Worm (Caenorhabditis elegans): ENCODE measurements around the gene srx-84.

The srx-84 gene

DNA sequence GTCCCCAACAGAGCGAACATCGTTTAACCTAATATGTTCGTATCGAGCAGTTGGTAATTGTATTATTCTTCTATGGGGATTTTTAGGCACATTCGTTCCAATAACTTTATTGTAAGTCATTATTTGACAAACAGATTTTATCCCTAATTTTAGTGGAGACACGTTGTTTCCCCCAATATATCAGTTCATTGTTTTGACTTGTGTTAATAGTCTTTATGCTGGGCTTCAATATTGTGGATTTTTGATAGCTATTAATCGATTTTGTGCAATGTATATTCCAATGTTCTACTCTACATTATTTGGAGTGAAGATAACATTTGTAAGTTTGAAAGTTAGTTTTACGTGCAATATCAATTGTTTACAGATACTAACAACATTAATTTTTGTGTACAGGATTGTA lies 5.0 kb upstream of the srx-84 start:
- TF ChIP-seq ceh-8 (GFP tag; optimal IDR thresholded peaks at IDR 0.05) (no peak), alr-1 (tag; optimal IDR thresholded peaks at IDR 0.05; ENCODE audit: borderline replicate concordance) (no peak), ets-5 (GFP tag; IDR thresholded peaks at IDR 0.05) (no peak), nhr-12 (tag; optimal IDR thresholded peaks at IDR 0.05) (no peak), tbx-2 (tag; optimal IDR thresholded peaks at IDR 0.05) (no peak), xbp-1 (tag; optimal IDR thresholded peaks at IDR 0.05) (no peak), lir-3 (tag; optimal IDR thresholded peaks at IDR 0.05; ENCODE audit: poor library complexity) (no peak), unc-98 (GFP tag; IDR thresholded peaks at IDR 0.05) (no peak), swsn-7 (tag; optimal IDR thresholded peaks at IDR 0.05) (no peak), nhr-28 (tag; optimal IDR thresholded peaks at IDR 0.05) (no peak), unc-62 (GFP tag; optimal IDR thresholded peaks at IDR 0.05) (no peak), blmp-1 (tag; optimal IDR thresholded peaks at IDR 0.05) (no peak), nhr-237 (tag; optimal IDR thresholded peaks at IDR 0.05) (no peak), nhr-47 (tag; optimal IDR thresholded peaks at IDR 0.05) (no peak), snu-23 (GFP tag; optimal IDR thresholded peaks at IDR 0.05) (no peak), dpl-1 (GFP tag; optimal IDR thresholded peaks at IDR 0.05) (no peak), irx-1 (tag; optimal IDR thresholded peaks at IDR 0.05) (no peak)

DNA sequence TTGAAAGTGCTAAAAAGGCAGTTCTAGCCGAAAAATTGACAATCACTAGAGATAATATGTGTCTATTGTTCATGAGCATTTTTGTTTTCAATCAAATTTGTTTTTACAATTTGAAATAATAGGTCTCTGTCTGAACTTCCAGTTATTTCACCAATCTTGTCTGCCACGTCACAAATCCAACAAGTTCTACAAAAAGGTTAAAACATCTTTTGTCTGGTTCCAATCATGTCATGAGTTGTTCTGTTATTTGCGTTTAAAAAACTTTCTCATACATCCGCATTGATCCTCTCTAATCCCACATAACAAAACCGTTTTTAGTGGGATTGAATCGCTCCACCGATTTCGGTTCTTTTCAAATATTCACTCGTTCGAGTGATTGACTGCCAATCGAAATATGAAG lies 1.9 kb downstream of the srx-84 start, which contains the start of gene F35B12.9:
TSS of gene F35B12.9 (plus strand) at position 372 of the 400 bp plus-strand sequence.
- TF ChIP-seq lin-13 (GFP tag; optimal IDR thresholded peaks at IDR 0.05) (no peak), unc-30 (tag; optimal IDR thresholded peaks at IDR 0.05) (no peak), efl-1 (optimal IDR thresholded peaks at IDR 0.05) (no peak), efl-1 (GFP tag; optimal IDR thresholded peaks at IDR 0.05 in 1 of 2) (peak in 1 of 2 experiments; percentile 60), elt-2 (tag; optimal IDR thresholded peaks at IDR 0.05) (no peak)

DNA sequence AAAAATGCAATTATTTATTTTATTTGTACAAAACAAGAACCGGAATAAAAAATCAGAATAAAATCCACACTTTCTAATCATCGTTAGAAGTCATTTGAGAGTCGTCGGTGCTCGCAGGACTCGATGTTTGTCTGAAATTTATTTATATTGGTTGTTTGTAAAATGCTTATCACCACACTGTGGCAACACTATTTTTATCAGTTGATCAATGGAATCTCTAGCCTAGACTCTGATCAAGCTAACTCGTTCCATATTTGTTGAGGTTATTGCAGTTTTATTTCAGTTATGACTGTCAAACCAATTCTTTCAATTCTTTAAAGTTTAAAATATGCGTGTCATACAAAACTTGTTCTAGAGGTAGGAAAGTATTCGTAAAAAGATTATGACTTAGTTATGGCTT lies 5.6 kb downstream of the srx-84 start, which contains the start of gene dhs-20:
TSS of gene dhs-20 (minus strand) at position 80 of the 400 bp plus-strand sequence.
- TF ChIP-seq ceh-63 (GFP tag; optimal IDR thresholded peaks at IDR 0.05) (no peak), elt-2 (tag; optimal IDR thresholded peaks at IDR 0.05) (peak; percentile 68)

DNA sequence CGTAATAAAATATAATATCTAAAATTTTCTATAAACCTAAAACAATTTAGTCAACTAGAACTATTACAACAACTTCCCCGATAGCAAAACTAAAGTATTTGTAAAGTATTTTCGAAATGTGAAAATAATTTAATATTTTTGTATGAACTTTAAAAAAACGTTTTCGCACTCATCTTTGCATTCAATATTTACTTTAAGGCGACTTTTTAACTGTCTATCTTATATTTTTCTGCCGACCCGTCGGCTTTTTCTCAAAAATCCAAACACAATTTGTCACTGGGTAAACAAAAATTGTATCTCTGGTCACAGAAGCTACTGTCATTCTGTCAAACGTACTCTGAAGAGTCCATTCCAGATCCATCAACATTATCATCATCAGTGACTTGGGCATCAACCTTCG lies 6.3 kb downstream of the srx-84 start:
- TF ChIP-seq ceh-82 (tag; optimal IDR thresholded peaks at IDR 0.05) (peak in 1 of 3 experiments; percentile 10), pag-3 (tag; optimal IDR thresholded peaks at IDR 0.05; ENCODE audit: borderline replicate concordance, insufficient read depth) (no peak), nhr-77 (tag; optimal IDR thresholded peaks at IDR 0.05) (peak; percentile 32)

DNA sequence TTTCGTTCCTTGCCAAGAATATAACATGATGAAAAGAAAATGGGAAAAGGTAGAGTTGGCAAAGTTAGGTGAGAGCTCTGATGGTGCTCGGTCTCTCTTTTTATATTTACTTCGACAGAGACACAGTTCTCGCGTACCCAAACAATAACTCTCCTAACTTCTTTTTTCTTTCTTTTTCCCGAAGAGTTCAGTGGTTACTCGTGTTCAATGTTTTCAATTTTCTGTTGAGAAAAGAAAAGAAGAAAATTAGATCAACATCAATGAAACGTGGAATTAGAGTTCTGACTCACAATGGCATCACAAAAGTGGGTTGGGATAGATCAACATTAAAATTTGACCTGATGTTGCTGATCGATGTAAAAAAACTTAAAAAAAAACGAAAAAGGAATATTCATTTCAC lies 7.5 kb downstream of the srx-84 start, which contains the start of gene idpp-16:
TSS of gene idpp-16 (minus strand) at position 101 of the 400 bp plus-strand sequence.
- TF ChIP-seq skn-1 (tag; optimal IDR thresholded peaks at IDR 0.05) (no peak), egl-27 (tag; optimal IDR thresholded peaks at IDR 0.05) (no peak), nhr-90 (tag; optimal IDR thresholded peaks at IDR 0.05; ENCODE audit: poor library complexity) (no peak), swsn-7 (tag; optimal IDR thresholded peaks at IDR 0.05) (no peak), lin-15B (tag; optimal IDR thresholded peaks at IDR 0.05) (no peak), unc-62 (GFP tag; optimal IDR thresholded peaks at IDR 0.05) (no peak), ceh-88 (GFP tag; IDR thresholded peaks at IDR 0.05) (no peak), tbx-2 (tag; optimal IDR thresholded peaks at IDR 0.05) (no peak), pqm-1 (tag; optimal IDR thresholded peaks at IDR 0.05) (no peak), Y116A8C.19 (tag; optimal IDR thresholded peaks at IDR 0.05; ENCODE audit: borderline replicate concordance) (no peak), unc-30 (tag; optimal IDR thresholded peaks at IDR 0.05) (no peak), nhr-85 (tag) (no peak), nhr-71 (tag; optimal IDR thresholded peaks at IDR 0.05) (no peak), ztf-4 (tag; optimal IDR thresholded peaks at IDR 0.05) (no peak)

Measured in whole organism, L1 larva.